4 fruit fly cellular contexts compared by ENCODE assay signal in genomic region chr3L:14239325-14239724, dm6.
A peak's percentile ranks its signal among the peaks of the same experiment; 100 is the strongest.
TF ChIP-seq lines count a peak whose summit lies in the region.

No protein-coding gene starts in this region.

- TF ChIP-seq CTCF in whole organism, embryonic (GFP tag; optimal IDR thresholded peaks at IDR 0.05; lab: Kevin White, UChicago) = no peak

TF ChIP-seq in whole organism, embryonic, 481 proteins besides CTCF, POLR2A, EP300 and RAD21:
- TF ChIP-seq CG7271 (tag; optimal IDR thresholded peaks at IDR 0.05; lab: Kevin White, UChicago) (peak; percentile 19), prd (optimal IDR thresholded peaks at IDR 0.05; lab: Kevin White, UChicago) (no peak), prd (GFP tag; IDR thresholded peaks at IDR 0.05; lab: Robert Waterston, UW) (peak; percentile 25; the same call in 1 of the 3 replicates), CG18599 (GFP tag; optimal IDR thresholded peaks at IDR 0.05; lab: Kevin White, UChicago) (no peak), bsh (GFP tag; optimal IDR thresholded peaks at IDR 0.05; lab: Kevin White, UChicago) (peak; percentile 35 to 39), zen (tag; optimal IDR thresholded peaks at IDR 0.05; lab: Kevin White, UChicago) (peak; percentile 9), phol (tag; optimal IDR thresholded peaks at IDR 0.05; lab: Kevin White, UChicago) (peak; percentile 28), ato (GFP tag; IDR thresholded peaks at IDR 0.05; lab: Robert Waterston, UW; ENCODE audit: partially characterized antibody) (no peak), nmo (GFP tag; optimal IDR thresholded peaks at IDR 0.05; lab: Kevin White, UChicago) (peak; percentile 1), ap (GFP tag; IDR thresholded peaks at IDR 0.05; lab: Robert Waterston, UW) (0 out of 2 replicates have a peak, but pooled peaks have one; percentile 13), dmrt11E (tag; optimal IDR thresholded peaks at IDR 0.05; lab: Kevin White, UChicago) (peak; percentile 3), gem (tag; optimal IDR thresholded peaks at IDR 0.05; lab: Kevin White, UChicago) (peak; percentile 31), D19B (GFP tag; optimal IDR thresholded peaks at IDR 0.05; lab: Kevin White, UChicago) (no peak), Ets65A (GFP tag; lab: Kevin White, UChicago) (peak; percentile 78), CG17328 (GFP tag; IDR thresholded peaks at IDR 0.05; lab: Robert Waterston, UW) (peak; percentile 24; the same call in 1 of the 2 replicates), Drgx (GFP tag; IDR thresholded peaks at IDR 0.05; lab: Robert Waterston, UW) (peak; percentile 56), aop (GFP tag; IDR thresholded peaks at IDR 0.05; lab: Robert Waterston, UW) (no peak), Blimp-1 (GFP tag; optimal IDR thresholded peaks at IDR 0.05; lab: Kevin White, UChicago) (peak; percentile 18), dmrt99B (tag; optimal IDR thresholded peaks at IDR 0.05; lab: Kevin White, UChicago) (no peak)

TF ChIP-seq in whole organism, prepupa, 60 proteins besides CTCF, POLR2A, EP300 and RAD21 (continues in another document):
- TF ChIP-seq CG11294 (GFP tag; IDR thresholded peaks at IDR 0.05; lab: Robert Waterston, UW) = no peak
- peak; percentile 42 for TF ChIP-seq CG34406 (GFP tag; optimal IDR thresholded peaks at IDR 0.05; lab: Kevin White, UChicago)
- TF ChIP-seq esn (GFP tag; optimal IDR thresholded peaks at IDR 0.05; lab: Kevin White, UChicago) = peak; percentile 73
- peak; percentile 33 for TF ChIP-seq CG6792 (GFP tag; optimal IDR thresholded peaks at IDR 0.05; lab: Kevin White, UChicago)
- TF ChIP-seq dsx (GFP tag; optimal IDR thresholded peaks at IDR 0.05; lab: Kevin White, UChicago; ENCODE audit: poor library complexity, severe bottlenecking) = peak; percentile 7
- TF ChIP-seq CG8319 (GFP tag; optimal IDR thresholded peaks at IDR 0.05; lab: Kevin White, UChicago) = no peak
- TF ChIP-seq CG8632 (GFP tag; optimal IDR thresholded peaks at IDR 0.05; lab: Kevin White, UChicago) = peak; percentile 44
- peak; percentile 53 for TF ChIP-seq spab (GFP tag; optimal IDR thresholded peaks at IDR 0.05; lab: Kevin White, UChicago)
- peak; percentile 74 for TF ChIP-seq Met (GFP tag; optimal IDR thresholded peaks at IDR 0.05; lab: Kevin White, UChicago)
- peak; percentile 48 for TF ChIP-seq CG10669 (GFP tag; optimal IDR thresholded peaks at IDR 0.05; lab: Kevin White, UChicago)
- TF ChIP-seq lz (GFP tag; optimal IDR thresholded peaks at IDR 0.05; lab: Kevin White, UChicago) = peak; percentile 60
- TF ChIP-seq CG6808 (GFP tag; optimal IDR thresholded peaks at IDR 0.05; lab: Kevin White, UChicago) = peak; percentile 32
- peak; percentile 25 for TF ChIP-seq Ets21C (GFP tag; optimal IDR thresholded peaks at IDR 0.05; lab: Kevin White, UChicago)
- TF ChIP-seq eg (GFP tag; IDR thresholded peaks at IDR 0.05; lab: Robert Waterston, UW) = peak; percentile 57; the same call in 2 of the 3 replicates
- TF ChIP-seq Hr39 (GFP tag; optimal IDR thresholded peaks at IDR 0.05; lab: Kevin White, UChicago) = peak; percentile 38
- peak; percentile 49 for TF ChIP-seq Gug (GFP tag; IDR thresholded peaks at IDR 0.05; lab: Robert Waterston, UW)
- TF ChIP-seq CG31627 (GFP tag; optimal IDR thresholded peaks at IDR 0.05; lab: Kevin White, UChicago) = peak; percentile 51
- no peak for TF ChIP-seq Eip93F (GFP tag; optimal IDR thresholded peaks at IDR 0.05; lab: Kevin White, UChicago)
- no peak for TF ChIP-seq fd85E (GFP tag; optimal IDR thresholded peaks at IDR 0.05; lab: Kevin White, UChicago)
- TF ChIP-seq acj6 (GFP tag; optimal IDR thresholded peaks at IDR 0.05; lab: Kevin White, UChicago) = peak; percentile 53
- TF ChIP-seq dac (GFP tag; optimal IDR thresholded peaks at IDR 0.05; lab: Kevin White, UChicago) = peak; percentile 15
- peak; percentile 55 for TF ChIP-seq Sox14 (GFP tag; optimal IDR thresholded peaks at IDR 0.05; lab: Kevin White, UChicago)
- TF ChIP-seq vri (GFP tag; optimal IDR thresholded peaks at IDR 0.05; lab: Kevin White, UChicago) = peak; percentile 35
- peak; percentile 64 for TF ChIP-seq OdsH (GFP tag; optimal IDR thresholded peaks at IDR 0.05; lab: Kevin White, UChicago)

TF ChIP-seq in whole organism, pupa, 21 proteins besides CTCF, POLR2A, EP300 and RAD21:
- TF ChIP-seq CG13204 (GFP tag; optimal IDR thresholded peaks at IDR 0.05; lab: Kevin White, UChicago) (no peak), Snoo (tag; optimal IDR thresholded peaks at IDR 0.05; lab: Kevin White, UChicago) (peak; percentile 43), CG8159 (tag; optimal IDR thresholded peaks at IDR 0.05; lab: Kevin White, UChicago) (peak; percentile 53), CG10348 (GFP tag; IDR thresholded peaks at IDR 0.05; lab: Robert Waterston, UW) (no peak), D1 (tag; optimal IDR thresholded peaks at IDR 0.05; lab: Kevin White, UChicago) (peak; percentile 61), gl (tag; optimal IDR thresholded peaks at IDR 0.05; lab: Kevin White, UChicago) (peak; percentile 24), rn (GFP tag; IDR thresholded peaks at IDR 0.05; lab: Robert Waterston, UW) (no peak), CG34367 (tag; optimal IDR thresholded peaks at IDR 0.05; lab: Kevin White, UChicago) (peak; percentile 31), CG8301 (tag; optimal IDR thresholded peaks at IDR 0.05; lab: Kevin White, UChicago) (peak; percentile 85), CG9948 (tag; optimal IDR thresholded peaks at IDR 0.05; lab: Kevin White, UChicago) (peak; percentile 73), Pif1A (GFP tag; optimal IDR thresholded peaks at IDR 0.05; lab: Kevin White, UChicago) (peak; percentile 68), CG15710 (tag; optimal IDR thresholded peaks at IDR 0.05; lab: Kevin White, UChicago) (peak; percentile 18), CG14655 (GFP tag; optimal IDR thresholded peaks at IDR 0.05; lab: Kevin White, UChicago) (peak; percentile 90), EcR (GFP tag; optimal IDR thresholded peaks at IDR 0.05; lab: Kevin White, UChicago) (no peak), CG12605 (GFP tag; IDR thresholded peaks at IDR 0.05; lab: Robert Waterston, UW) (peak; percentile 47), CG32121 (GFP tag; IDR thresholded peaks at IDR 0.05; lab: Robert Waterston, UW) (peak; percentile 76), CG17806 (tag; optimal IDR thresholded peaks at IDR 0.05; lab: Kevin White, UChicago) (peak; percentile 56), Pif1B (GFP tag; optimal IDR thresholded peaks at IDR 0.05; lab: Kevin White, UChicago) (peak; percentile 46)
TF ChIP-seq in whole organism, pupa: peak in this region for 14.

TF ChIP-seq in whole organism, wandering third instar larva, 38 proteins besides CTCF, POLR2A, EP300 and RAD21:
- TF ChIP-seq dl (GFP tag; optimal IDR thresholded peaks at IDR 0.05; lab: Kevin White, UChicago; ENCODE audit: insufficient read depth in 1 of 2, partially characterized antibody in 2 of 2) (no peak), CG32264 (GFP tag; optimal IDR thresholded peaks at IDR 0.05; lab: Kevin White, UChicago) (peak; percentile 3), Dif (GFP tag; optimal IDR thresholded peaks at IDR 0.05; lab: Kevin White, UChicago; ENCODE audit: partially characterized antibody) (no peak), Sp1 (GFP tag; optimal IDR thresholded peaks at IDR 0.05; lab: Kevin White, UChicago) (peak; percentile 61), sv (GFP tag; optimal IDR thresholded peaks at IDR 0.05; lab: Kevin White, UChicago) (no peak), tai (GFP tag; optimal IDR thresholded peaks at IDR 0.05; lab: Kevin White, UChicago) (no peak), Mio (GFP tag; optimal IDR thresholded peaks at IDR 0.05; lab: Kevin White, UChicago) (no peak), h (GFP tag; optimal IDR thresholded peaks at IDR 0.05; lab: Kevin White, UChicago) (peak; percentile 51), woc (GFP tag; optimal IDR thresholded peaks at IDR 0.05; lab: Kevin White, UChicago) (peak; percentile 13), Jra (GFP tag; optimal IDR thresholded peaks at IDR 0.05; lab: Kevin White, UChicago) (no peak), fru (GFP tag; optimal IDR thresholded peaks at IDR 0.05; lab: Kevin White, UChicago) (peak; percentile 57), foxo (GFP tag; optimal IDR thresholded peaks at IDR 0.05; lab: Kevin White, UChicago) (peak in 1 of 2 experiments; percentile 56), HLH106 (tag; optimal IDR thresholded peaks at IDR 0.05; lab: Kevin White, UChicago) (peak; percentile 32), ey (GFP tag; optimal IDR thresholded peaks at IDR 0.05; lab: Kevin White, UChicago) (peak; percentile 34), psq (GFP tag; optimal IDR thresholded peaks at IDR 0.05; lab: Kevin White, UChicago) (peak; percentile 47), OdsH (GFP tag; optimal IDR thresholded peaks at IDR 0.05; lab: Kevin White, UChicago) (peak; percentile 58), rgr (GFP tag; optimal IDR thresholded peaks at IDR 0.05; lab: Kevin White, UChicago) (peak; percentile 31)

Comparison
In these comparisons a context has a peak if more than half of its experiments do, and no peak if none do; other contexts are left out.
1. Of the 7 proteins assayed by ChIP-seq in both whole organism, embryonic and whole organism, prepupa: peak only in whole organism, embryonic: Blimp-1; only in whole organism, prepupa: CG6854, Gug, Hr39, Lpt and Sox102F; in both: none; in neither: 1.